Worm (Caenorhabditis elegans) whole organism, early embryonic: ENCODE measurements around the gene prx-12.

ENCODE experiments used
- B0310.2 ChIP-seq: sonication (generic microtip); optimal IDR thresholded peaks from 2 replicates; lab custom pipeline; 2016; ENCODE audit warnings: mild to moderate bottlenecking, missing genetic modification characterization, missing compliant biosample characterization
- F13C5.2 ChIP-seq: sonication (generic microtip); optimal IDR thresholded peaks from 2 replicates; lab custom pipeline; 2017; ENCODE audit warnings: mild to moderate bottlenecking, missing genetic modification characterization, inconsistent platforms, missing compliant biosample characterization
- aly-1 ChIP-seq: sonication (generic microtip); optimal IDR thresholded peaks from 2 replicates; lab custom pipeline; 2016; ENCODE audit warnings: missing genetic modification characterization, missing compliant biosample characterization
- ama-1 ChIP-seq: fragments of 150-350 bp; optimal IDR thresholded peaks from 2 replicates; lab custom pipeline; 2014
- ceh-13 ChIP-seq: fragments of 200-800 bp; sonication (Bioruptor generic); optimal IDR thresholded peaks from 2 replicates; lab custom pipeline; 2018; ENCODE audit warnings: mild to moderate bottlenecking, missing genetic modification characterization, missing compliant biosample characterization
- ceh-36 ChIP-seq: sonication (generic microtip); optimal IDR thresholded peaks from 2 replicates; lab custom pipeline; 2016; ENCODE audit warnings: missing genetic modification characterization, inconsistent platforms, missing compliant biosample characterization
- ets-7 ChIP-seq: sonication (generic microtip); optimal IDR thresholded peaks from 2 replicates; lab custom pipeline; 2016; ENCODE audit warnings: missing genotype, missing genetic modification characterization, missing compliant biosample characterization
- flt-1 ChIP-seq: fragments of 200-800 bp; sonication (Bioruptor generic); IDR thresholded peaks from 2 replicates; pipeline ENCODE4 v1.3.6; 2022; ENCODE audit warnings: missing genetic modification characterization, missing compliant biosample characterization
- hnd-1 ChIP-seq: sonication (generic microtip); optimal IDR thresholded peaks from 2 replicates; lab custom pipeline; 2016; ENCODE audit warnings: missing genetic modification characterization, missing compliant biosample characterization
- pes-1 ChIP-seq: fragments of 200-800 bp; sonication (Bioruptor generic); IDR thresholded peaks from 2 replicates; pipeline ENCODE4 v1.3.6; 2022; ENCODE audit warnings: missing genetic modification reagents, missing genetic modification characterization, missing compliant biosample characterization
- sea-1 ChIP-seq: fragments of 200-800 bp; sonication (Bioruptor generic); conservative IDR thresholded peaks from 2 replicates; pipeline ENCODE4 v1.3.6; 2022; ENCODE audit warnings: missing genetic modification characterization, missing compliant biosample characterization
- tbx-11 ChIP-seq: fragments of 200-800 bp; sonication (Bioruptor generic); IDR thresholded peaks from 2 replicates; pipeline ENCODE4 v1.3.6; 2022; ENCODE audit warnings: missing genetic modification characterization, missing compliant biosample characterization
- tbx-37 ChIP-seq: fragments of 200-800 bp; sonication (Bioruptor generic); conservative IDR thresholded peaks from 2 replicates; pipeline ENCODE4 v1.3.6; 2022; ENCODE audit warnings: missing genetic modification reagents, missing genetic modification characterization, missing compliant biosample characterization

DNA sequence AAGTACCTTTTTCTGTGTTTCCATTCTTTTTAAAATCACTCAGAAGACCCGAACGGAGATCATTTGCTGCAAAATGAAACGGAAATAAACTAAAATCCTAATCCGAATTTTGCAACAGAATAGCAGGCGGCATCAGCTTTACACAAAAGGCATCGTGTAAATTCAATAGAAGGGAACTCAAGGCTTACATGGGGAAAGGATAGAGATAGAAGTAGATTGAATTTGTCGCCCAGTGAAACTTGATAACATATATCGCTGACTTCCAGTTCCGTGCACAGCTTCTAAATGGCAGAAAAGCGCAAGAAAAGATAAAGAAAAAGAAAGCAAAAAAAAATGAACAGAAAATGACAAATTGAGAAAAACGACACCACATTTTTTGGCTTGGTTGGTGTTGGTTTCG is 12.8 kb downstream of the prx-12 start, which contains the start of gene slo-2:
- TF ChIP-seq aly-1 (no peak), tbx-37 (GFP tag; lab: Robert Waterston, UW) (no peak), hnd-1 (tag; lab: Kevin White, UChicago) (no peak), B0310.2 (no peak), pes-1 (GFP tag; lab: Robert Waterston, UW) (no peak), ets-7 (tag; lab: Kevin White, UChicago) (no peak), ceh-36 (tag; lab: Kevin White, UChicago) (no peak), ama-1 (no peak), ceh-13 (GFP tag; lab: Kevin White, UChicago) (no peak), flt-1 (GFP tag; lab: Robert Waterston, UW) (no peak), tbx-11 (GFP tag; lab: Robert Waterston, UW) (no peak), sea-1 (GFP tag; lab: Robert Waterston, UW) (no peak), F13C5.2 (tag; lab: Kevin White, UChicago) (no peak)
